Fruit fly (Drosophila melanogaster) whole organism, embryonic: ENCODE measurements around the gene CG3634.
A peak's percentile ranks its signal among the peaks of the same experiment; 100 is the strongest.

Experiments
- Bteb2 ChIP-seq: fragments of 200-800 bp; sonication (Bioruptor generic); optimal IDR thresholded peaks from 2 replicates; lab custom pipeline; 2016; ENCODE audit warnings: missing biosample characterization, missing genetic modification characterization
- CG10147 ChIP-seq: fragments of 200-800 bp; sonication (Bioruptor generic); optimal IDR thresholded peaks from 2 replicates; lab custom pipeline; 2019; ENCODE audit warnings: missing biosample characterization, mild to moderate bottlenecking, missing genetic modification characterization, moderate library complexity
- CG1024 ChIP-seq: fragments of 200-800 bp; sonication (Bioruptor generic); IDR thresholded peaks from 2 replicates; pipeline ENCODE4 v1.3.6; 2022; ENCODE audit warnings: missing biosample characterization, missing genetic modification characterization
- CG10431 ChIP-seq: fragments of 200-800 bp; sonication (Bioruptor generic); optimal IDR thresholded peaks from 3 replicates; lab custom pipeline; 2018; ENCODE audit warnings: missing biosample characterization, mild to moderate bottlenecking, missing genetic modification characterization
- CG12155 ChIP-seq: fragments of 200-800 bp; sonication (Bioruptor generic); optimal IDR thresholded peaks from 3 replicates; lab custom pipeline; 2016; ENCODE audit warnings: missing biosample characterization, missing genetic modification characterization
- CG12299 ChIP-seq: fragments of 200-800 bp; sonication (Bioruptor generic); optimal IDR thresholded peaks from 2 replicates; lab custom pipeline; 2018; ENCODE audit warnings: missing biosample characterization, mild to moderate bottlenecking, missing genetic modification characterization
- CG13624 ChIP-seq: fragments of 200-800 bp; sonication (Bioruptor generic); optimal IDR thresholded peaks from 2 replicates; lab custom pipeline; 2016; ENCODE audit warnings: missing biosample characterization, missing genetic modification characterization
- CG14014 ChIP-seq: fragments of 200-800 bp; sonication (Bioruptor generic); IDR thresholded peaks from 2 replicates; pipeline ENCODE4 v1.3.6; 2022; ENCODE audit warnings: missing biosample characterization, missing genetic modification characterization
- CG15011 ChIP-seq: fragments of 200-800 bp; sonication (Bioruptor generic); optimal IDR thresholded peaks from 3 replicates; lab custom pipeline; 2018; ENCODE audit warnings: missing biosample characterization, mild to moderate bottlenecking, missing genetic modification characterization
- CG1529 ChIP-seq: fragments of 200-800 bp; sonication (Bioruptor generic); optimal IDR thresholded peaks from 3 replicates; lab custom pipeline; 2018; ENCODE audit warnings: missing biosample characterization, missing genetic modification characterization
- CG1647 ChIP-seq: fragments of 200-800 bp; sonication (Bioruptor generic); optimal IDR thresholded peaks from 3 replicates; lab custom pipeline; 2016; ENCODE audit warnings: missing biosample characterization, missing genetic modification characterization
- CG16779 ChIP-seq: fragments of 200-800 bp; sonication (Bioruptor generic); IDR thresholded peaks from 2 replicates; pipeline ENCODE4 v1.3.6; 2022; ENCODE audit warnings: missing biosample characterization, missing genetic modification characterization
- CG16815 ChIP-seq: fragments of 200-800 bp; sonication (Bioruptor generic); optimal IDR thresholded peaks from 3 replicates; lab custom pipeline; 2017; ENCODE audit warnings: missing biosample characterization, mild to moderate bottlenecking, missing genetic modification characterization
- CG2120 ChIP-seq: fragments of 200-800 bp; sonication (Bioruptor generic); optimal IDR thresholded peaks from 3 replicates; lab custom pipeline; 2016; ENCODE audit warnings: missing biosample characterization, missing genetic modification characterization
- CG2199 ChIP-seq: fragments of 200-800 bp; sonication (Bioruptor generic); IDR thresholded peaks from 3 replicates; pipeline ENCODE4 v1.3.6; 2022; ENCODE audit warnings: missing biosample characterization, missing genetic modification characterization
- CG3847 ChIP-seq: fragments of 200-800 bp; sonication (Bioruptor generic); IDR thresholded peaks from 2 replicates; pipeline ENCODE4 v1.3.6; 2022; ENCODE audit warnings: missing biosample characterization, missing genetic modification characterization
- CG3995 ChIP-seq: fragments of 200-800 bp; sonication (Bioruptor generic); optimal IDR thresholded peaks from 3 replicates; lab custom pipeline; 2016; ENCODE audit warnings: missing biosample characterization, missing genetic modification characterization
- CG4282 ChIP-seq: fragments of 200-800 bp; sonication (Bioruptor generic); optimal IDR thresholded peaks from 2 replicates; lab custom pipeline; 2016; ENCODE audit warnings: missing biosample characterization, missing genetic modification characterization
- CG4360 ChIP-seq: fragments of 200-800 bp; sonication (Bioruptor generic); IDR thresholded peaks from 2 replicates; pipeline ENCODE4 v1.3.6; 2022; ENCODE audit warnings: missing biosample characterization, missing genetic modification characterization
- CG4820 ChIP-seq: fragments of 200-800 bp; sonication (Bioruptor generic); optimal IDR thresholded peaks from 3 replicates; lab custom pipeline; 2016; ENCODE audit warnings: missing biosample characterization, missing genetic modification characterization
- CG6791 ChIP-seq: fragments of 200-800 bp; sonication (Bioruptor generic); IDR thresholded peaks from 3 replicates; pipeline ENCODE4 v1.3.6; 2022; ENCODE audit warnings: missing biosample characterization, missing genetic modification characterization; ENCODE audit not compliant: partially characterized antibody
- CG7271 ChIP-seq: fragments of 200-800 bp; sonication (Bioruptor generic); optimal IDR thresholded peaks from 2 replicates; lab custom pipeline; 2018; ENCODE audit warnings: missing biosample characterization, mild to moderate bottlenecking, missing genetic modification characterization, moderate library complexity
- CG7928 ChIP-seq: fragments of 200-800 bp; sonication (Bioruptor generic); optimal IDR thresholded peaks from 2 replicates; lab custom pipeline; 2017; ENCODE audit warnings: missing biosample characterization, mild to moderate bottlenecking, missing genetic modification characterization
- CG8359 ChIP-seq: fragments of 200-800 bp; sonication (Bioruptor generic); optimal IDR thresholded peaks from 2 replicates; lab custom pipeline; 2017; ENCODE audit warnings: missing biosample characterization, mild to moderate bottlenecking, missing genetic modification characterization, borderline replicate concordance
- Dip3 ChIP-seq: fragments of 200-800 bp; sonication (Bioruptor generic); optimal IDR thresholded peaks from 3 replicates; lab custom pipeline; 2016; ENCODE audit warnings: missing biosample characterization, missing genetic modification characterization
- Drgx ChIP-seq: fragments of 200-800 bp; sonication (Bioruptor generic); IDR thresholded peaks from 2 replicates; pipeline ENCODE4 v1.3.6; 2022; ENCODE audit warnings: missing biosample characterization, missing genetic modification characterization
- E2f1 ChIP-seq: fragments of 200-800 bp; sonication (Bioruptor generic); IDR thresholded peaks from 2 replicates; pipeline ENCODE4 v1.3.6; 2022; ENCODE audit warnings: missing biosample characterization, missing genetic modification characterization
- Lhr ChIP-seq: fragments of 200-800 bp; sonication (Bioruptor generic); optimal IDR thresholded peaks from 3 replicates; lab custom pipeline; 2017; ENCODE audit warnings: mild to moderate bottlenecking, missing biosample characterization, missing genetic modification reagents, missing genetic modification characterization
- MESR4 ChIP-seq: fragments of 200-800 bp; sonication (Bioruptor generic); optimal IDR thresholded peaks from 2 replicates; lab custom pipeline; 2018; ENCODE audit warnings: missing biosample characterization, mild to moderate bottlenecking, missing genetic modification characterization, moderate library complexity
- Spps ChIP-seq: fragments of 200-800 bp; sonication (Bioruptor generic); optimal IDR thresholded peaks from 2 replicates; lab custom pipeline; 2018; ENCODE audit warnings: missing biosample characterization, mild to moderate bottlenecking, missing genetic modification characterization
- Sry-β ChIP-seq: fragments of 200-800 bp; sonication (Bioruptor generic); optimal IDR thresholded peaks from 2 replicates; lab custom pipeline; 2018; ENCODE audit warnings: missing biosample characterization, mild to moderate bottlenecking, missing genetic modification characterization, moderate library complexity
- ato ChIP-seq: fragments of 200-800 bp; sonication (Bioruptor generic); IDR thresholded peaks from 2 replicates; pipeline ENCODE4 v1.3.6; 2022; ENCODE audit warnings: missing biosample characterization, missing genetic modification characterization; ENCODE audit not compliant: partially characterized antibody
- bcd ChIP-seq: fragments of 200-800 bp; sonication (Bioruptor generic); optimal IDR thresholded peaks from 2 replicates; lab custom pipeline; 2017; ENCODE audit warnings: missing biosample characterization, mild to moderate bottlenecking, missing genetic modification characterization
- cg ChIP-seq: fragments of 200-800 bp; sonication (Bioruptor generic); optimal IDR thresholded peaks from 3 replicates; lab custom pipeline; 2019; ENCODE audit warnings: missing biosample characterization, mild to moderate bottlenecking, missing genetic modification characterization, moderate library complexity
- chinmo ChIP-seq: fragments of 200-800 bp; sonication (Bioruptor generic); IDR thresholded peaks from 4 replicates; pipeline ENCODE4 v1.3.6; 2022; ENCODE audit warnings: missing biosample characterization, missing genetic modification characterization; ENCODE audit not compliant: partially characterized antibody
- ci ChIP-seq: fragments of 200-800 bp; sonication (Bioruptor generic); IDR thresholded peaks from 3 replicates; pipeline ENCODE4 v1.3.6; 2022; ENCODE audit warnings: missing biosample characterization, missing genetic modification characterization
- crp ChIP-seq, 2 experiments: fragments of 200-800 bp; sonication (Bioruptor generic); optimal IDR thresholded peaks; 2 replicates in 1 of 2; 3 replicates in 1 of 2; lab custom pipeline; 2017; ENCODE audit warnings: missing biosample characterization in 2 of 2, missing genetic modification characterization in 2 of 2, mild to moderate bottlenecking in 1 of 2, moderate library complexity in 1 of 2
- disco-r ChIP-seq: fragments of 200-800 bp; sonication (Bioruptor generic); optimal IDR thresholded peaks from 2 replicates; lab custom pipeline; 2016; ENCODE audit warnings: missing biosample characterization, missing genetic modification characterization
- dysf ChIP-seq: fragments of 200-800 bp; sonication (Bioruptor generic); IDR thresholded peaks from 3 replicates; pipeline ENCODE4 v1.3.6; 2022; ENCODE audit warnings: missing biosample characterization, missing genetic modification characterization
- eve ChIP-seq, 2 experiments: fragments of >200 bp; optimal IDR thresholded peaks; 2 replicates each; lab custom pipeline; 2017; ENCODE audit warnings: missing biosample characterization in 2 of 2, missing genetic modification characterization in 2 of 2
- h ChIP-seq: fragments of >200 bp; optimal IDR thresholded peaks from 2 replicates; lab custom pipeline; 2017
- jigr1 ChIP-seq: fragments of 200-800 bp; sonication (Bioruptor generic); IDR thresholded peaks from 3 replicates; pipeline ENCODE4 v1.3.6; 2022; ENCODE audit warnings: missing biosample characterization, missing genetic modification characterization
- jumu ChIP-seq: fragments of 200-800 bp; sonication (Bioruptor generic); optimal IDR thresholded peaks from 3 replicates; lab custom pipeline; 2016; ENCODE audit warnings: missing biosample characterization, missing genetic modification characterization
- kah ChIP-seq: fragments of 200-800 bp; sonication (Bioruptor generic); optimal IDR thresholded peaks from 2 replicates; lab custom pipeline; 2018; ENCODE audit warnings: missing biosample characterization, mild to moderate bottlenecking, missing genetic modification characterization
- ken ChIP-seq: fragments of 200-800 bp; sonication (Bioruptor generic); IDR thresholded peaks from 3 replicates; pipeline ENCODE4 v1.3.6; 2022; ENCODE audit warnings: missing biosample characterization, missing genetic modification characterization
- lilli ChIP-seq: fragments of 200-800 bp; sonication (Bioruptor generic); optimal IDR thresholded peaks from 3 replicates; lab custom pipeline; 2016; ENCODE audit warnings: missing biosample characterization, missing genetic modification characterization
- luna ChIP-seq: fragments of 200-800 bp; sonication (Bioruptor generic); optimal IDR thresholded peaks from 2 replicates; lab custom pipeline; 2016; ENCODE audit warnings: missing biosample characterization, missing genetic modification characterization
- pho ChIP-seq: fragments of 200-800 bp; sonication (Bioruptor generic); optimal IDR thresholded peaks from 2 replicates; lab custom pipeline; 2016; ENCODE audit warnings: missing biosample characterization, missing genetic modification characterization
- pzg ChIP-seq: fragments of 200-800 bp; sonication (Bioruptor generic); optimal IDR thresholded peaks from 3 replicates; lab custom pipeline; 2018; ENCODE audit warnings: missing biosample characterization, mild to moderate bottlenecking, missing genetic modification characterization, moderate library complexity
- repo ChIP-seq: fragments of 200-800 bp; sonication (Bioruptor generic); optimal IDR thresholded peaks from 2 replicates; lab custom pipeline; 2016; ENCODE audit warnings: missing biosample characterization, missing genetic modification characterization

CG3634 gene

dm6 chr3L:20771891-20772646 is 37.0 kb downstream of the CG3634 start (continued):
- TF ChIP-seq chinmo (no peak), Drgx (GFP tag; lab: Robert Waterston, UW) (peak; percentile 87), CG4820 (peak; percentile 71), CG14014 (GFP tag; lab: Robert Waterston, UW) (peak; percentile 81; the same call in 1 of the 2 replicates), CG3995 (GFP tag; lab: Kevin White, UChicago) (no peak), repo (peak; percentile 68), bcd (GFP tag; lab: Kevin White, UChicago) (peak; percentile 71), cg (GFP tag; lab: Kevin White, UChicago) (peak; percentile 74), lilli (peak; percentile 84), CG3847 (GFP tag; lab: Robert Waterston, UW) (peak; percentile 50), E2f1 (GFP tag; lab: Robert Waterston, UW) (peak; percentile 86), CG8359 (GFP tag; lab: Kevin White, UChicago) (peak; percentile 30), Spps (tag; lab: Kevin White, UChicago) (peak; percentile 56), crp (GFP tag; optimal IDR thresholded peaks at IDR 0.05; lab: Kevin White, UChicago) (no peak), CG16815 (GFP tag; lab: Kevin White, UChicago) (peak; percentile 40), MESR4 (GFP tag; lab: Kevin White, UChicago) (peak; percentile 60), ci (GFP tag; lab: Robert Waterston, UW) (peak; percentile 92), Dip3 (GFP tag; lab: Kevin White, UChicago) (peak; percentile 67), h (lab: Kevin White, UChicago) (no peak), CG7928 (GFP tag; lab: Kevin White, UChicago) (peak; percentile 51), Lhr (peak; percentile 47), CG10147 (GFP tag; lab: Kevin White, UChicago) (peak; percentile 55), CG16779 (peak; percentile 63; the same call in 1 of the 2 replicates), ken (GFP tag; lab: Robert Waterston, UW) (peak; percentile 75; the same call in 1 of the 3 replicates), CG2120 (GFP tag; lab: Kevin White, UChicago) (peak; percentile 83), Bteb2 (peak; percentile 50), CG1529 (GFP tag; lab: Kevin White, UChicago) (peak; percentile 56), jigr1 (peak; percentile 42; the same call in 1 of the 3 replicates), jumu (GFP tag; lab: Kevin White, UChicago) (peak; percentile 67), CG7271 (tag; lab: Kevin White, UChicago) (no peak), luna (GFP tag; lab: Kevin White, UChicago) (no peak), CG12299 (tag; lab: Kevin White, UChicago) (peak; percentile 80), CG1024 (GFP tag; lab: Robert Waterston, UW) (peak; percentile 52), CG15011 (GFP tag; lab: Kevin White, UChicago) (peak; percentile 37), eve (GFP tag; optimal IDR thresholded peaks at IDR 0.05; lab: Kevin White, UChicago) (no peak), CG2199 (GFP tag; lab: Robert Waterston, UW) (peak; percentile 81; the same call in 1 of the 3 replicates), CG6791 (no peak), CG13624 (GFP tag; lab: Kevin White, UChicago) (peak; percentile 57), kah (GFP tag; lab: Kevin White, UChicago) (peak; percentile 19), Sry-β (GFP tag; lab: Kevin White, UChicago) (peak; percentile 97), pzg (peak; percentile 12), pho (GFP tag; lab: Kevin White, UChicago) (peak; percentile 59), CG10431 (GFP tag; lab: Kevin White, UChicago) (no peak), CG4360 (GFP tag; lab: Robert Waterston, UW) (peak; percentile 51; the same call in 1 of the 2 replicates), ato (GFP tag; lab: Robert Waterston, UW) (no peak), CG1647 (peak; percentile 46), CG12155 (peak; percentile 71), CG4282 (GFP tag; lab: Kevin White, UChicago) (no peak), disco-r (peak; percentile 49), dysf (GFP tag; lab: Robert Waterston, UW) (peak; percentile 81)
